Worm (Caenorhabditis elegans) whole organism, L4 larva: ENCODE results near the gene Y75B8A.39.

Source experiments
- F26F4.8 ChIP-seq: fragments of 200-800 bp; sonication (Bioruptor generic); conservative IDR thresholded peaks from 2 replicates; pipeline ENCODE4 v1.3.6; 2022; ENCODE audit warnings: missing genetic modification characterization, missing compliant biosample characterization
- T20F7.1 ChIP-seq: fragments of 200-800 bp; sonication (Bioruptor generic); optimal IDR thresholded peaks from 2 replicates; lab custom pipeline; 2018; ENCODE audit warnings: mild to moderate bottlenecking, missing genetic modification characterization, missing compliant biosample characterization
- T26A8.4 ChIP-seq: fragments of 200-800 bp; sonication (Bioruptor generic); IDR thresholded peaks from 2 replicates; pipeline ENCODE4 v1.3.6; 2022; ENCODE audit warnings: missing genetic modification characterization, missing compliant biosample characterization
- Y48G9A.11 ChIP-seq: fragments of 200-800 bp; sonication (Bioruptor generic); IDR thresholded peaks from 2 replicates; pipeline ENCODE4 v1.3.6; 2022; ENCODE audit warnings: missing genetic modification reagents, missing genetic modification characterization, missing compliant biosample characterization
- ZK337.2 ChIP-seq: fragments of 200-800 bp; sonication (Bioruptor generic); IDR thresholded peaks from 2 replicates; pipeline ENCODE4 v1.3.6; 2022; ENCODE audit warnings: missing genetic modification reagents, missing genetic modification characterization, missing compliant biosample characterization
- ZK546.5 ChIP-seq, 2 experiments: sonication (generic microtip); optimal IDR thresholded peaks; 2 replicates each; lab custom pipeline; 2017; ENCODE audit warnings: missing biosample characterization in 2 of 2, missing genetic modification characterization in 2 of 2
- aly-2 ChIP-seq: sonication (generic microtip); optimal IDR thresholded peaks from 2 replicates; lab custom pipeline; 2018; ENCODE audit warnings: missing biosample characterization, missing genetic modification characterization
- attf-4 ChIP-seq: sonication (generic microtip); optimal IDR thresholded peaks from 3 replicates; lab custom pipeline; 2017; ENCODE audit warnings: missing biosample characterization, missing genetic modification characterization
- ceh-20 ChIP-seq: fragments of 200-800 bp; sonication (Bioruptor generic); IDR thresholded peaks from 2 replicates; pipeline ENCODE4 v1.3.6; 2022; ENCODE audit warnings: missing genetic modification reagents, missing genetic modification characterization, missing compliant biosample characterization
- ceh-32 ChIP-seq: sonication (generic microtip); optimal IDR thresholded peaks from 2 replicates; lab custom pipeline; 2016; ENCODE audit warnings: mild to moderate bottlenecking, missing genetic modification characterization, missing compliant biosample characterization; ENCODE audit not compliant: poor library complexity
- ctbp-1 ChIP-seq: fragments of 200-800 bp; sonication (Bioruptor generic); IDR thresholded peaks from 2 replicates; pipeline ENCODE4 v1.3.6; 2022; ENCODE audit warnings: missing genetic modification reagents, missing genetic modification characterization, missing compliant biosample characterization
- daf-16 ChIP-seq, 3 experiments: sonication (generic microtip); optimal IDR thresholded peaks; 2 replicates each; lab custom pipeline; 2016 to 2017; ENCODE audit warnings: missing genetic modification characterization in 3 of 3, missing genetic modification reagents in 3 of 3, mild to moderate bottlenecking in 2 of 3, missing compliant biosample characterization in 2 of 3, missing biosample characterization in 1 of 3, moderate library complexity in 1 of 3
- daf-8 ChIP-seq: fragments of 200-800 bp; sonication (Bioruptor generic); IDR thresholded peaks from 2 replicates; pipeline ENCODE4 v1.3.6; 2022; ENCODE audit warnings: missing genetic modification characterization, missing compliant biosample characterization
- dmd-6 ChIP-seq: fragments of 200-800 bp; sonication (Bioruptor generic); IDR thresholded peaks from 2 replicates; pipeline ENCODE4 v1.3.6; 2022; ENCODE audit warnings: missing genetic modification reagents, missing genetic modification characterization, missing compliant biosample characterization
- dmd-8 ChIP-seq: fragments of 200-800 bp; sonication (Bioruptor generic); IDR thresholded peaks from 2 replicates; pipeline ENCODE4 v1.3.6; 2022; ENCODE audit warnings: missing genetic modification characterization, missing compliant biosample characterization
- dpl-1 ChIP-seq: fragments of 150-350 bp; optimal IDR thresholded peaks from 2 replicates; lab custom pipeline; 2014; ENCODE audit warnings: missing biosample characterization, missing genetic modification reagents, missing genetic modification characterization
- dve-1 ChIP-seq: sonication (generic microtip); optimal IDR thresholded peaks from 2 replicates; lab custom pipeline; 2017; ENCODE audit warnings: antibody characterized with exemption, mild to moderate bottlenecking, missing genetic modification characterization, missing compliant biosample characterization; ENCODE audit not compliant: insufficient read depth
- fos-1 ChIP-seq: fragments of 150-350 bp; optimal IDR thresholded peaks from 2 replicates; lab custom pipeline; 2014; ENCODE audit warnings: missing biosample characterization, missing genetic modification characterization
- hlh-11 ChIP-seq: fragments of 200-800 bp; sonication (Bioruptor generic); optimal IDR thresholded peaks from 2 replicates; lab custom pipeline; 2018; ENCODE audit warnings: mild to moderate bottlenecking, missing genetic modification characterization, missing compliant biosample characterization
- jun-1 ChIP-seq: fragments of 150-350 bp; optimal IDR thresholded peaks from 2 replicates; lab custom pipeline; 2014; ENCODE audit warnings: missing biosample characterization, missing genetic modification reagents, missing genetic modification characterization
- lin-15B ChIP-seq: fragments of 150-350 bp; sonication (generic microtip); optimal IDR thresholded peaks from 3 replicates; lab custom pipeline; 2014; ENCODE audit warnings: missing biosample characterization, missing genetic modification characterization
- mdt-29 ChIP-seq: fragments of 200-800 bp; sonication (Bioruptor generic); IDR thresholded peaks from 2 replicates; pipeline ENCODE4 v1.3.6; 2022; ENCODE audit warnings: missing genetic modification reagents, missing genetic modification characterization, missing compliant biosample characterization
- mep-1 ChIP-seq: fragments of 150-350 bp; sonication (generic microtip); optimal IDR thresholded peaks from 3 replicates; lab custom pipeline; 2014; ENCODE audit warnings: missing biosample characterization, missing genetic modification characterization
- mxl-2 ChIP-seq: fragments of 200-800 bp; sonication (Bioruptor generic); conservative IDR thresholded peaks from 2 replicates; pipeline ENCODE4 v1.3.6; 2022; ENCODE audit warnings: missing genetic modification reagents, missing genetic modification characterization, missing compliant biosample characterization
- mxl-3 ChIP-seq: fragments of 200-800 bp; sonication (Bioruptor generic); optimal IDR thresholded peaks from 2 replicates; lab custom pipeline; 2018; ENCODE audit warnings: mild to moderate bottlenecking, missing genetic modification characterization, missing compliant biosample characterization
- nhr-10 ChIP-seq: fragments of 150-350 bp; optimal IDR thresholded peaks from 2 replicates; lab custom pipeline; 2014; ENCODE audit warnings: missing biosample characterization, missing genetic modification characterization
- nhr-42 ChIP-seq: fragments of 200-800 bp; sonication (Bioruptor generic); IDR thresholded peaks from 2 replicates; pipeline ENCODE4 v1.3.6; 2022; ENCODE audit warnings: missing genetic modification characterization, missing compliant biosample characterization
- nhr-48 ChIP-seq: sonication (generic microtip); optimal IDR thresholded peaks from 2 replicates; lab custom pipeline; 2016; ENCODE audit warnings: mild to moderate bottlenecking, missing genetic modification characterization, missing compliant biosample characterization
- nhr-77 ChIP-seq: fragments of 150-350 bp; optimal IDR thresholded peaks from 2 replicates; lab custom pipeline; 2014; ENCODE audit warnings: missing biosample characterization, missing genetic modification characterization
- pha-4 ChIP-seq, 2 experiments: fragments of 150-350 bp in 1 of 2; fragments of 200-800 bp in 1 of 2; sonication (Bioruptor generic) in 1 of 2; IDR thresholded peaks in 1 of 2; optimal IDR thresholded peaks in 1 of 2; 2 replicates each; pipeline versions ENCODE4 v1.3.6 to Lab custom; 2014 to 2022; ENCODE audit warnings: missing genetic modification characterization in 2 of 2, missing genetic modification reagents in 2 of 2, missing biosample characterization in 1 of 2, missing compliant biosample characterization in 1 of 2
- php-3 ChIP-seq: fragments of 200-800 bp; sonication (Bioruptor generic); IDR thresholded peaks from 2 replicates; pipeline ENCODE4 v1.3.6; 2022; ENCODE audit warnings: missing genetic modification reagents, missing genetic modification characterization, missing compliant biosample characterization
- rbr-2 ChIP-seq: sonication (generic microtip); optimal IDR thresholded peaks from 2 replicates; lab custom pipeline; 2016; ENCODE audit warnings: missing genotype, missing genetic modification characterization, missing compliant biosample characterization
- saeg-2 ChIP-seq: fragments of 200-800 bp; sonication (Bioruptor generic); IDR thresholded peaks from 2 replicates; pipeline ENCODE4 v1.3.6; 2022; ENCODE audit warnings: missing genetic modification reagents, missing genetic modification characterization, missing compliant biosample characterization
- sdz-12 ChIP-seq: fragments of 200-800 bp; sonication (Bioruptor generic); optimal IDR thresholded peaks from 2 replicates; lab custom pipeline; 2018; ENCODE audit warnings: mild to moderate bottlenecking, missing genetic modification characterization, missing compliant biosample characterization
- set-16 ChIP-seq: fragments of 200-800 bp; sonication (Bioruptor generic); IDR thresholded peaks from 2 replicates; pipeline ENCODE4 v1.3.6; 2022; ENCODE audit warnings: missing genetic modification reagents, missing genetic modification characterization, missing compliant biosample characterization
- spr-1 ChIP-seq: sonication (generic microtip); optimal IDR thresholded peaks from 2 replicates; lab custom pipeline; 2016; ENCODE audit warnings: mild to moderate bottlenecking, missing genetic modification characterization, missing compliant biosample characterization
- spr-3 ChIP-seq: fragments of 200-800 bp; sonication (Bioruptor generic); optimal IDR thresholded peaks from 2 replicates; lab custom pipeline; 2018; ENCODE audit warnings: mild to moderate bottlenecking, missing genetic modification characterization, missing compliant biosample characterization
- tag-97 ChIP-seq: fragments of 200-800 bp; sonication (Bioruptor generic); IDR thresholded peaks from 2 replicates; pipeline ENCODE4 v1.3.6; 2022; ENCODE audit warnings: missing genetic modification characterization, missing compliant biosample characterization
- tra-1 ChIP-seq: fragments of 200-800 bp; sonication (Bioruptor generic); IDR thresholded peaks from 2 replicates; pipeline ENCODE4 v1.3.6; 2022; ENCODE audit warnings: missing genetic modification reagents, missing genetic modification characterization, missing compliant biosample characterization
- unc-39 ChIP-seq: sonication (generic microtip); optimal IDR thresholded peaks from 2 replicates; lab custom pipeline; 2017; ENCODE audit warnings: missing biosample characterization, missing genetic modification characterization
- vab-7 ChIP-seq: fragments of 200-800 bp; sonication (Bioruptor generic); IDR thresholded peaks from 2 replicates; pipeline ENCODE4 v1.3.6; 2022; ENCODE audit warnings: missing genetic modification reagents, missing genetic modification characterization, missing compliant biosample characterization
- zag-1 ChIP-seq: fragments of 150-350 bp; optimal IDR thresholded peaks from 2 replicates; lab custom pipeline; 2014; ENCODE audit warnings: missing biosample characterization, missing genetic modification characterization
- zfp-2 ChIP-seq: sonication (generic microtip); optimal IDR thresholded peaks from 2 replicates; lab custom pipeline; 2016; ENCODE audit warnings: mild to moderate bottlenecking, missing genetic modification characterization, missing compliant biosample characterization

The Y75B8A.39 gene

DNA sequence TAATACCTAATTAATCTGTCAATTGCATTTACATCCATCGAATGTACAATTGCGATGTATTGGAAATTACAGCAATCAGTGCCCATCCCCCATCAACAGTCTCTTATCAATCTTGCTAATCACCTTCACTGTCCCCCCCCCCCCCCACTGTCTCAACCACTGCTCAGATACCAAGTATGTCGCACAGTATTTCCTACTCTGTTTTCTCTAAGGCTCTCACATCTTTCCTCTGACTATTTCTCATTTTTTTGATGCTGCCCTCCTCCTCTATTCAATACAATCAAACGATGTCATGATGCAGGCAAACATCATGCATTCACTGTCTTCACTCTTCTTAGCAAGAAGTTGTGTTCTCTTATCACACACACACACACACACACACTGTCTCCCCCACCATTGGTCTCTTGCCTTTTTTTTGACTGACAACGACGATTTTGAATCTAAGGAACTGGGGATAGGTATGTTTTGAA lies 14.6 kb downstream of the Y75B8A.39 start, which contains the start of the genes zip-12 and Y75B8A.63 (continued):
- TF ChIP-seq aly-2 (tag; lab: Kevin White, UChicago) (no peak), T26A8.4 (GFP tag; lab: Robert Waterston, UW) (no peak), dve-1 (peak; percentile 70), nhr-48 (tag; lab: Kevin White, UChicago) (no peak), spr-1 (no peak)

- TF ChIP-seq nhr-77 (tag; lab: Kevin White, UChicago) (no peak), tra-1 (GFP tag; lab: Robert Waterston, UW) (no peak), sdz-12 (no peak), dmd-8 (GFP tag; lab: Robert Waterston, UW) (no peak), tag-97 (no peak), set-16 (no peak), daf-8 (GFP tag; lab: Robert Waterston, UW) (no peak), mxl-3 (GFP tag; lab: Kevin White, UChicago) (no peak), zag-1 (no peak), hlh-11 (tag; lab: Kevin White, UChicago) (no peak)
Measured at ce11 chrIII:12331300-12331699, 18.3 kb downstream of the Y75B8A.39 start.

ce11 chrIII:12333445-12333844 lies 20.5 kb downstream of the Y75B8A.39 start, which contains the start of gene zip-1:
Gene zip-1, plus strand, starts transcription at chrIII:12333745.
- TF ChIP-seq ZK546.5 (tag; optimal IDR thresholded peaks at IDR 0.05; lab: Kevin White, UChicago) = no peak
- no peak for TF ChIP-seq fos-1 (tag; lab: Kevin White, UChicago)
- TF ChIP-seq attf-4 = no peak
- TF ChIP-seq ctbp-1 (GFP tag; lab: Robert Waterston, UW) = no peak
- TF ChIP-seq ceh-32 (tag; lab: Kevin White, UChicago) = no peak
- TF ChIP-seq jun-1 (tag; lab: Kevin White, UChicago) = no peak
- TF ChIP-seq Y48G9A.11 (GFP tag; lab: Robert Waterston, UW) = no peak
- no peak for TF ChIP-seq nhr-42 (GFP tag; lab: Robert Waterston, UW)
- TF ChIP-seq mep-1 (tag; lab: Kevin White, UChicago) = no peak
- no peak for TF ChIP-seq T26A8.4 (GFP tag; lab: Robert Waterston, UW)
- TF ChIP-seq pha-4 (GFP tag; IDR thresholded peaks at IDR 0.05; lab: Robert Waterston, UW) = no peak
- no peak for TF ChIP-seq pha-4 (tag; optimal IDR thresholded peaks at IDR 0.05; lab: Kevin White, UChicago)
- TF ChIP-seq zfp-2 (tag; lab: Kevin White, UChicago) = no peak
- TF ChIP-seq, all 104 proteins: peak for 0

DNA sequence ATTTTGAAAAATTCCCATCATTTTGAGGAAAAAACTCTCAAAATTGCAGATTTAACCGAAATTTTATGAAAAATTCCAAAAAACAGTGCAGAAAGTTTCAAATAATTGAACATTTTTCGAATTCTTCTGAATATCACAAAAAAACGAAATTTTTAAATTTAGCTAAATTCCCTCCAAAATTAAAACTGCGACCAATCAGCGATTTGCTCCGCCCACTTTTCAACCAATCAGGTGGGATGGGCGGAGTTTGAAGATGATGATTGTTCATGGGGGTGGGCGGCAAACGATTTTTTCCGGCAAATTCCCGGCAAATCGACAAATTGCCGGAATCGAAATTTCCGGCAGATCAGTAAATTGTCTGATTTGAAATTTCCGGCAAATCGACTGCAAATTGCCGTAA lies 21.3 kb downstream of the Y75B8A.39 start:
- TF ChIP-seq nhr-77 (tag; lab: Kevin White, UChicago) (no peak), unc-39 (no peak), T20F7.1 (GFP tag; lab: Kevin White, UChicago) (no peak), mxl-2 (GFP tag; lab: Robert Waterston, UW) (no peak), rbr-2 (tag; lab: Kevin White, UChicago) (no peak), vab-7 (GFP tag; lab: Robert Waterston, UW) (no peak)

DNA sequence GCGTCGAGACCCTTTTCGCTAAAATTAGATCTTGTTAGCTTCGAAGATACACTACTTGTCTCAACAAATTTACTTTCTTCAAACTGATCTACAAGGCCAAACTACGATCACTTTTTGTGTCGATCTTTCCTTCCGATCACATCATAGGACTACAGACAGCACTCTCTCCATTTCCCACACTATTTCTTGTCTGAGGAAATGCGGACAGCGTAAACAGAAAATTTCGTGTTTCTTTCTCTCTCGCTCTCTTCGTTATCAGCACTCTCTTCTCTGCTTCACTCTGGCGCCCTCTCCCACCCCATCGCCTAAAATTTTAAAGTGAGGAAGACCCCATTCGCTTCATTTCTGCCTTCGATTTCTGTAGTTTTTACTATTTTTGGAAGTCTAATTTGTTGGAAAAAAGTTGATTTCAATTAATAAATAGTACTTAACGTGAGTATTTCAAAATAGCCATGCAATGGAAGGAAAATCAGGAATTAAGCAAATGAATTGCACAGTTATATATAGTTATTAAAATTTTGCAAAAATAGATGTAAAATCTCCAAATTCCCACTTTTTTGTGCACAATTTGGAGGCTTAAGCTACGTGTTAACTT lies 22.5 kb downstream of the Y75B8A.39 start:
- TF ChIP-seq ZK546.5 (tag; optimal IDR thresholded peaks at IDR 0.05; lab: Kevin White, UChicago) = no peak
- peak in 1 of 2 experiments; percentile 24 for TF ChIP-seq daf-16 (GFP tag; optimal IDR thresholded peaks at IDR 0.05; lab: Kevin White, UChicago)
- peak; percentile 98 for TF ChIP-seq daf-16 (tag; optimal IDR thresholded peaks at IDR 0.05; lab: Kevin White, UChicago)
- TF ChIP-seq dmd-6 = peak; percentile 83
- TF ChIP-seq saeg-2 (GFP tag; lab: Robert Waterston, UW) = no peak
- TF ChIP-seq php-3 (GFP tag; lab: Robert Waterston, UW) = no peak
- TF ChIP-seq mdt-29 (GFP tag; lab: Robert Waterston, UW) = no peak
- TF ChIP-seq ZK337.2 (GFP tag; lab: Robert Waterston, UW) = no peak
- no peak for TF ChIP-seq F26F4.8
- TF ChIP-seq lin-15B (tag; lab: Kevin White, UChicago) = no peak
- no peak for TF ChIP-seq ceh-20 (GFP tag; lab: Robert Waterston, UW)
- no peak for TF ChIP-seq attf-4
- peak; percentile 8 for TF ChIP-seq nhr-10 (tag; lab: Kevin White, UChicago)
- TF ChIP-seq dpl-1 (GFP tag; lab: Kevin White, UChicago) = peak; percentile 53
- TF ChIP-seq rbr-2 (tag; lab: Kevin White, UChicago) = peak; percentile 62
- TF ChIP-seq spr-3 (GFP tag; lab: Kevin White, UChicago) = no peak
- TF ChIP-seq mxl-2 (GFP tag; lab: Robert Waterston, UW) = no peak
